Fruit fly (Drosophila melanogaster) whole organism: ENCODE results near the gene CheB38a.

Source experiments
- CG8478 ChIP-seq: fragments of >200 bp; optimal IDR thresholded peaks from 2 replicates; lab custom pipeline; 2018; ENCODE audit warnings: inconsistent platforms
- Dll ChIP-seq: fragments of >200 bp; optimal IDR thresholded peaks from 2 replicates; lab custom pipeline; 2017
- EcR ChIP-seq, 2 experiments: fragments of >200 bp; optimal IDR thresholded peaks; 2 replicates each; lab custom pipeline; 2017; ENCODE audit warnings: missing biosample characterization in 2 of 2, missing genetic modification characterization in 2 of 2, missing genetic modification reagents in 2 of 2
- pan ChIP-seq: fragments of >200 bp; optimal IDR thresholded peaks from 2 replicates; lab custom pipeline; 2017
- psq ChIP-seq: fragments of >200 bp; optimal IDR thresholded peaks from 2 replicates; lab custom pipeline; 2017
- usp ChIP-seq: fragments of >200 bp; optimal IDR thresholded peaks from 2 replicates; lab custom pipeline; 2017; ENCODE audit warnings: missing biosample characterization, missing genetic modification characterization, mixed read lengths

The CheB38a gene

DNA sequence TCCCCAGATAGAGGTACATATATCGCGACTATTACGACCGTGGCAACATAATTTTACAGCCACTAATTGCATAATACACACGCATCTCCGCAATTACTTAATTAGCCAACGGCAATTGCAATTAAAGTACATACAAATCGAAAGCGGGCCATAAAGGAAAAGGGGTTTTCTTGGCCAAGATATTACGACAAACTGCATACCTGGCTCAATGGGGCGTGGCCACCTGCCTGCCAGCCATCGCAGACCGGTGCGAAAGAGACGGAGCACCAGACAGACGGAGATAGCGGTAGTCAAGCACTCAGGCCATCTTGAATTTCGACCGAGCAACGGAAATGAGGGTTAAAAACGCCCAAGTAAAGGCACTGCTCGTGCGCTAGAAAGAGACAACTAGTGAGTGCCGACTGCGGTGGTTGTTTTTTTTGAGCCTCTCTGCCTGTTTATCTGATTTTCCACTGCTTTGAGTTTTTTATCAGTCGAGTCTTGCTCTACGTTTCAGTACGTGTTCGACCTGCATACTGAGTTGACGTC, 48.0 kb downstream of the CheB38a start, which contains the start of gene cad:
Gene cad (plus strand): TSS at position 490 of the 528 bp plus-strand sequence.
- no peak for TF ChIP-seq usp
- no peak for TF ChIP-seq psq (lab: Kevin White, UChicago)
- TF ChIP-seq EcR (GFP tag; optimal IDR thresholded peaks at IDR 0.05; lab: Kevin White, UChicago) = no peak
- no peak for TF ChIP-seq pan (lab: Kevin White, UChicago)
- TF ChIP-seq Dll (lab: Kevin White, UChicago) = peak; percentile 30
- TF ChIP-seq CG8478 (lab: Kevin White, UChicago) = peak; percentile 97

- TF ChIP-seq Dll (lab: Kevin White, UChicago) = no peak
- no peak for TF ChIP-seq usp
- no peak for TF ChIP-seq EcR (GFP tag; optimal IDR thresholded peaks at IDR 0.05; lab: Kevin White, UChicago)
- no peak for TF ChIP-seq CG8478 (lab: Kevin White, UChicago)
- TF ChIP-seq pan (lab: Kevin White, UChicago) = no peak
- TF ChIP-seq psq (lab: Kevin White, UChicago) = no peak
Measured at dm6 chr2L:20768568-20769071, 49.7 kb downstream of the CheB38a start.
